Worm (Caenorhabditis elegans): Measurements from ENCODE around the gene poml-1.
A peak's percentile ranks its signal among the peaks of the same experiment; 100 is the strongest.

Gene poml-1

ce11 chrX:13669641-13670040 lies 53.1 kb downstream of the poml-1 start (continued):
- TF ChIP-seq nhr-85 (tag) (peak; percentile 51), elt-2 (tag; optimal IDR thresholded peaks at IDR 0.05) (peak; percentile 58)
